Fruit fly (Drosophila melanogaster): ENCODE data around the gene UbcE2H.

UbcE2H gene

dm6 chrX:8092075-8092682 is 1.7 kb downstream of the UbcE2H start:
- TF ChIP-seq CG8478 (optimal IDR thresholded peaks at IDR 0.05) = no peak
- no peak for TF ChIP-seq CTCF (optimal IDR thresholded peaks at IDR 0.05)

- TF ChIP-seq CG8478 (optimal IDR thresholded peaks at IDR 0.05) (no peak), CTCF (optimal IDR thresholded peaks at IDR 0.05) (no peak)
Measured at dm6 chrX:8091017-8091620, 2.7 kb downstream of the UbcE2H start.

- TF ChIP-seq CG8478 (optimal IDR thresholded peaks at IDR 0.05) = no peak
- no peak for TF ChIP-seq CTCF (optimal IDR thresholded peaks at IDR 0.05)
Measured at dm6 chrX:8087113-8087512, 6.8 kb downstream of the UbcE2H start, which contains the start of gene CG2256. TSS of gene CG2256 (minus strand) at chrX:8087213.

dm6 chrX:8081427-8082185 is 12.3 kb downstream of the UbcE2H start, which contains the start of gene Ldsdh1:
TSS of gene Ldsdh1 (minus strand) at chrX:8081605.
- TF ChIP-seq CTCF (optimal IDR thresholded peaks at IDR 0.05) (no peak), CG8478 (optimal IDR thresholded peaks at IDR 0.05) (no peak)

- TF ChIP-seq CTCF (optimal IDR thresholded peaks at IDR 0.05) (no peak), CG8478 (optimal IDR thresholded peaks at IDR 0.05) (no peak)
Measured at dm6 chrX:8080174-8080573, 13.7 kb downstream of the UbcE2H start.

dm6 chrX:8075300-8075927 is 18.4 kb downstream of the UbcE2H start, which contains the start of the genes Upf2 and CG1571:
TSS of gene Upf2 (minus strand) at chrX:8075466.
TSS of gene CG1571 (plus strand) at chrX:8075877.
- TF ChIP-seq CG8478 (optimal IDR thresholded peaks at IDR 0.05) (no peak), CTCF (optimal IDR thresholded peaks at IDR 0.05) (no peak)

dm6 chrX:8063223-8063674 is 30.6 kb downstream of the UbcE2H start:
- TF ChIP-seq CG8478 (optimal IDR thresholded peaks at IDR 0.05) (no peak), CTCF (optimal IDR thresholded peaks at IDR 0.05) (no peak)

dm6 chrX:8062180-8062480 is 31.7 kb downstream of the UbcE2H start:
- TF ChIP-seq CTCF (optimal IDR thresholded peaks at IDR 0.05) = no peak
- TF ChIP-seq CG8478 (optimal IDR thresholded peaks at IDR 0.05) = no peak

- peak; percentile 66 for TF ChIP-seq CTCF (optimal IDR thresholded peaks at IDR 0.05)
- TF ChIP-seq CG8478 (optimal IDR thresholded peaks at IDR 0.05) = no peak
Measured at dm6 chrX:8061392-8062179, 32.3 kb downstream of the UbcE2H start, which contains the start of gene mys. TSS of gene mys (plus strand) at chrX:8061645.

dm6 chrX:8060921-8061270 is 33.0 kb downstream of the UbcE2H start:
- TF ChIP-seq CG8478 (optimal IDR thresholded peaks at IDR 0.05) (peak; percentile 14), CTCF (optimal IDR thresholded peaks at IDR 0.05) (peak in 1 of 2 experiments; percentile 39)

dm6 chrX:8060148-8060920 is 33.5 kb downstream of the UbcE2H start:
- TF ChIP-seq CG8478 (optimal IDR thresholded peaks at IDR 0.05) = no peak
- no peak for TF ChIP-seq CTCF (optimal IDR thresholded peaks at IDR 0.05)

- TF ChIP-seq CG8478 (optimal IDR thresholded peaks at IDR 0.05) = no peak
- no peak for TF ChIP-seq CTCF (optimal IDR thresholded peaks at IDR 0.05)
Measured at dm6 chrX:8059629-8060028, 34.2 kb downstream of the UbcE2H start.

- TF ChIP-seq CG8478 (optimal IDR thresholded peaks at IDR 0.05) (no peak), CTCF (optimal IDR thresholded peaks at IDR 0.05) (no peak)
Measured at dm6 chrX:8058446-8058900, 35.4 kb downstream of the UbcE2H start.

Measured in S2 (cell line).